Fruit fly (Drosophila melanogaster) whole organism, adult: Measurements from ENCODE around the gene CG14154.

Experiments
- CG11617 ChIP-seq: fragments of 200-800 bp; sonication (Bioruptor generic); optimal IDR thresholded peaks from 2 replicates; lab custom pipeline; 2017; ENCODE audit warnings: mild to moderate bottlenecking, missing biosample characterization, missing genetic modification reagents, missing genetic modification characterization
- CG12768 ChIP-seq: fragments of 200-800 bp; sonication (Bioruptor generic); optimal IDR thresholded peaks from 2 replicates; lab custom pipeline; 2017; ENCODE audit warnings: missing biosample characterization, missing genetic modification characterization, mild to moderate bottlenecking, moderate library complexity, missing genetic modification reagents
- CG14711 ChIP-seq: fragments of 200-800 bp; sonication (Bioruptor generic); optimal IDR thresholded peaks from 2 replicates; lab custom pipeline; 2018; ENCODE audit warnings: missing biosample characterization, mild to moderate bottlenecking, missing genetic modification characterization, moderate library complexity
- CG1620 ChIP-seq: fragments of 200-800 bp; sonication (Bioruptor generic); optimal IDR thresholded peaks from 2 replicates; lab custom pipeline; 2016; ENCODE audit warnings: missing biosample characterization, missing genetic modification characterization
- CG33017 ChIP-seq: fragments of 200-800 bp; sonication (Bioruptor generic); optimal IDR thresholded peaks from 2 replicates; lab custom pipeline; 2018; ENCODE audit warnings: missing biosample characterization, mild to moderate bottlenecking, missing genetic modification characterization, moderate library complexity
- CG5204 ChIP-seq: fragments of 200-800 bp; sonication (Bioruptor generic); optimal IDR thresholded peaks from 2 replicates; lab custom pipeline; 2016; ENCODE audit warnings: missing biosample characterization, missing genetic modification characterization
- CG7045 ChIP-seq: fragments of 200-800 bp; sonication (Bioruptor generic); optimal IDR thresholded peaks from 2 replicates; lab custom pipeline; 2017; ENCODE audit warnings: missing biosample characterization, mild to moderate bottlenecking, missing genetic modification characterization
- CG7101 ChIP-seq: fragments of 200-800 bp; sonication (Bioruptor generic); optimal IDR thresholded peaks from 2 replicates; lab custom pipeline; 2018; ENCODE audit warnings: missing biosample characterization, mild to moderate bottlenecking, missing genetic modification characterization, moderate library complexity
- Clk ChIP-seq: fragments of 200-800 bp; sonication (Bioruptor generic); optimal IDR thresholded peaks from 2 replicates; lab custom pipeline; 2017; ENCODE audit warnings: missing biosample characterization, missing genetic modification characterization
- Crg-1 ChIP-seq: fragments of 200-800 bp; sonication (Bioruptor generic); optimal IDR thresholded peaks from 2 replicates; lab custom pipeline; 2016; ENCODE audit warnings: missing biosample characterization, missing genetic modification characterization
- Hr96 ChIP-seq: fragments of 200-800 bp; sonication (Bioruptor generic); optimal IDR thresholded peaks from 2 replicates; lab custom pipeline; 2016; ENCODE audit warnings: missing biosample characterization, missing genetic modification characterization
- Mnt ChIP-seq: fragments of 200-800 bp; sonication (Bioruptor generic); optimal IDR thresholded peaks from 2 replicates; lab custom pipeline; 2016; ENCODE audit warnings: missing biosample characterization, mild to moderate bottlenecking, missing genetic modification characterization
- bab1 ChIP-seq: fragments of 200-800 bp; sonication (Bioruptor generic); optimal IDR thresholded peaks from 3 replicates; lab custom pipeline; 2019; ENCODE audit warnings: missing biosample characterization, mild to moderate bottlenecking, missing genetic modification characterization, moderate library complexity
- cic ChIP-seq: fragments of 200-800 bp; sonication (Bioruptor generic); optimal IDR thresholded peaks from 2 replicates; lab custom pipeline; 2017; ENCODE audit warnings: missing biosample characterization, mild to moderate bottlenecking, missing genetic modification characterization, moderate library complexity
- cnc ChIP-seq, 2 experiments: fragments of >200 bp; optimal IDR thresholded peaks; 2 replicates each; lab custom pipeline; 2017
- kay ChIP-seq: fragments of 200-800 bp; sonication (Bioruptor generic); peaks from one replicate; lab custom pipeline; 2016; ENCODE audit warnings: missing biosample characterization, missing genetic modification characterization, borderline replicate concordance
- ovo ChIP-seq: fragments of 200-800 bp; sonication (Bioruptor generic); optimal IDR thresholded peaks from 2 replicates; lab custom pipeline; 2016; ENCODE audit warnings: missing biosample characterization, missing genetic modification characterization
- pad ChIP-seq: fragments of 200-800 bp; sonication (Bioruptor generic); optimal IDR thresholded peaks from 3 replicates; lab custom pipeline; 2017; ENCODE audit warnings: missing biosample characterization, missing genetic modification characterization, mild to moderate bottlenecking, moderate library complexity, missing genetic modification reagents
- tj ChIP-seq: fragments of 200-800 bp; sonication (Bioruptor generic); optimal IDR thresholded peaks from 3 replicates; lab custom pipeline; 2017; ENCODE audit warnings: missing biosample characterization, mild to moderate bottlenecking, missing genetic modification characterization, moderate library complexity
- toe ChIP-seq: fragments of 200-800 bp; sonication (Bioruptor generic); optimal IDR thresholded peaks from 2 replicates; lab custom pipeline; 2016; ENCODE audit warnings: missing biosample characterization, missing genetic modification characterization

The CG14154 gene

DNA sequence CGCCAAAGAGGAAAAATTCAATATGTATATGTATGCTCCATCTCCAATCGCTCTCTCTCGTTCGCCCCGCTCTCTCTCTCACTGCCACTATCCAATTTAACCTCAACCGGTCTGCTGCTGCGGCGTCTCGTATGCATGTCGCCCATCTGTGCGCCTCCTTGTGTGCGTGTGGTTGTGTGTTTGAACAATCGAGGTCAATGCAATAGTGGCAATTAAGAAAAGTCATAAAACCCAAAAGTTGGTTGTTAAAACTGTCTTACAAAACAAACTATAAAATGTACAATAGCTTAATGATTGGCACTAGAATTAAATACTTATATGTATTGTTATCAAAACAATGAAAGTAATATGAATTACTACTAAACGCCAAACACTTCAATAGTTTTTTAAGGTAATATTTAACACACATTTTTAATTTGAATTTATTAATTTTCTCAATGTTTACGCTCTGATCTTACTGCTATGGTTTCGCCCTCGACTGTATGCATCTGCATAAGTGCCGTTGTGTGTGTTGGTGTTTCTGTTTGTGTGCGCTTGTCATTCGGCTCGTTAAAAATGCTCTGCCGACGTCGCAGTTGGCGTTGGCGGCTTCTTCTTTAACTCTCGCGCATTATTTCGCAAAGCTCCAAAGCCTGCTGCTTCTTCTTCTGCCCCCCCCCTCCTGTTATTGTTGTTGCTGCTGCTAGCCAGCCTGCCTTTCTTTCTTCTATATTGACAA is 23.9 kb downstream of the CG14154 start:
- TF ChIP-seq CG33017, result peak; percentile 98
- TF ChIP-seq pad, result peak; percentile 89
- peak; percentile 88 for TF ChIP-seq Hr96 (GFP tag; lab: Kevin White, UChicago)
- peak; percentile 84 for TF ChIP-seq Mnt
- peak; percentile 98 for TF ChIP-seq CG7045 (GFP tag; lab: Kevin White, UChicago)
- peak; percentile 97 for TF ChIP-seq CG7101 (tag; lab: Kevin White, UChicago)
- peak; percentile 90 for TF ChIP-seq cic (GFP tag; lab: Kevin White, UChicago)
- no peak for TF ChIP-seq cnc (optimal IDR thresholded peaks at IDR 0.05; lab: Kevin White, UChicago)
- TF ChIP-seq bab1, result peak; percentile 96
- peak; percentile 81 for TF ChIP-seq ovo (GFP tag; lab: Kevin White, UChicago)
- TF ChIP-seq toe (GFP tag; lab: Kevin White, UChicago), result peak; percentile 97
- TF ChIP-seq kay (GFP tag; lab: Kevin White, UChicago), result peak; percentile 85
- peak; percentile 99 for TF ChIP-seq CG11617
- peak; percentile 91 for TF ChIP-seq tj (GFP tag; lab: Kevin White, UChicago)
- TF ChIP-seq CG5204 (GFP tag; lab: Kevin White, UChicago), result no peak
- peak; percentile 88 for TF ChIP-seq Crg-1 (GFP tag; lab: Kevin White, UChicago)
- TF ChIP-seq CG14711 (tag; lab: Kevin White, UChicago), result peak; percentile 90
- peak; percentile 77 for TF ChIP-seq CG1620
- peak; percentile 98 for TF ChIP-seq CG12768
- TF ChIP-seq Clk, result peak; percentile 93

DNA sequence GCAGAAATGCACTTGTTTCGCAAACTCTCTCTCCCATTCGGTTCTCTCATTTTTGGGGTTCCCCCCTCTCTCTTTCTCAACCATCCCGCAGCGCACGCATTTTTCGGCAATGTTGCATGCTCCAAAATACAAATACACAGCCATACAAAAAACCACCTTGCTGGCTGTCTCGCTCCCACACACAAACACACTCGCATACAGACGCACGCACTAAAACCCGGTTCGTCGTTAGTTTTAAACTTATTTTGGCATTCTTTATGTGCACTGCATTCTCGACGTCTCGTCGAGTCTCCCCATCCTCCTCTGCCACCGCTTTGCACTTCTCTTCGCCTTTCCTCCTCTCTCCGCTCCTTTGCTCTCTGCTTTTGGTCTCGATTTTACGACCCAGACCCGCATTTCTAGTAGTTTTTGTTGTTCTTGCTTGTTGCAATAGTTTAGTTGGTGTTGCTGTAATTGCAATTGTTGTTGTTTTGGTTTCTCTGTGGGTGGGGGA is 24.9 kb downstream of the CG14154 start:
- no peak for TF ChIP-seq bab1
- TF ChIP-seq cic (GFP tag; lab: Kevin White, UChicago), result no peak
- TF ChIP-seq cnc (optimal IDR thresholded peaks at IDR 0.05; lab: Kevin White, UChicago), result no peak
- TF ChIP-seq CG1620, result no peak
- no peak for TF ChIP-seq Crg-1 (GFP tag; lab: Kevin White, UChicago)
- TF ChIP-seq ovo (GFP tag; lab: Kevin White, UChicago), result no peak
- TF ChIP-seq CG7101 (tag; lab: Kevin White, UChicago), result no peak
- TF ChIP-seq toe (GFP tag; lab: Kevin White, UChicago), result no peak
- no peak for TF ChIP-seq Mnt
- no peak for TF ChIP-seq Clk
- no peak for TF ChIP-seq Hr96 (GFP tag; lab: Kevin White, UChicago)
- TF ChIP-seq tj (GFP tag; lab: Kevin White, UChicago), result no peak

DNA sequence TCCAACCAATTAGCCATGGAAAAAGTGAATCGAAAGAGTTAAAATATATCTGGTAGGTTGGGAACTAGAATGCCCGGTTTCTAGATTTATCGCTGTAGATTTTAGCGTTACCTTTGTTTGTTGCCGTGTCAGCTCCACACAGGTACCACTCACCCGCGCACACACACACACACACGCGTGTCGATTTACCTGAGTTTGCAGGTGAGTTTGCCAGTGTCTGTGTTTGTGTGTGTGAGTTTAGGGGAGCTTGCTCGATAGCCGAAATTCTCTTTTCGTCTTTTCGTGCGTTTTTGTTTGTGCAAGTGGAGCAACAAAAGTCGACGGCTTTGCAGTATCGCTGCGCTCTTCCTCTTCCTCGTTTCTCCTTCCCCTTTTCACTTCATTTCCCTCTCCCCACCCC is 25.7 kb downstream of the CG14154 start:
- TF ChIP-seq tj (GFP tag; lab: Kevin White, UChicago) (peak; percentile 87), CG11617 (no peak), CG7101 (tag; lab: Kevin White, UChicago) (no peak), bab1 (no peak)

DNA sequence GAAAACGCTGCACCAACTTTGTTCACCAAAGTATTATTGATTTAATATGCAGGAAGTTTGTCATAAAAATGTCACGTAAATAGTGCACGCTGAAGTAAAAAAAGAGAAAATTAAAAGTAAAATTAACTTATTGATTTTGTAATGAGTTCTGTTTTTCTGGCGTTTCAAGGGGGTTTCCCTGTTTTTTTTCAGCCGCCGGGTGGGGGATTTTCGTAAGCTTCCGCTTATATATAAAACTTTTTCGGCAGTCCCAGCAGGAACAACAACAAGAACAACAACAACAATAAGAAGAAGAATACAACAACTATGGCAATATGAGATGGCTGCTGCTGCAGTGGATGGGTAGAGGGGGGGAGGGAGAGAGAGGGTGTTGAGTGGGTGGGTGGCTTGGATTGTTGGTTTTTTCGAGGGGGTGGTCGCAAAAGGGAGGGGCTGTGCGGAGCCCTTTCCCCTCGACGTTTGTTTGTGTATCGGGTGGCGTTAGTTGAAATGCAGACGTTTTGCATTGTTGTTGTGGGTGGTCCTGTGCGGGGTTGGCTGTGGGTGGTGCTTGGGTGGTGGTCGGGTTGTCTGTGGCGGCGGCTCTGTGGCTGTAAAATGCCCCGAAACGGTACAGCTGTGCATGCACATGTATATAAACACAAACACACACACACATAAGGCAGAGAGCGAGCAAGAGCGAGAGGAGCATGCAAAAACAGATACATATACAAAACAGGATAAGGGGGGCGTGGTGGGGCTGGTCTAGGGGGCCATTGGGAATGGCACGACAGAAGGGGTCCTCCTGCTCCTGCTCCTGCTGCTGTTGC is 28.1 kb downstream of the CG14154 start:
- TF ChIP-seq kay (GFP tag; lab: Kevin White, UChicago) (peak; percentile 90), CG7045 (GFP tag; lab: Kevin White, UChicago) (no peak), CG5204 (GFP tag; lab: Kevin White, UChicago) (no peak)

DNA sequence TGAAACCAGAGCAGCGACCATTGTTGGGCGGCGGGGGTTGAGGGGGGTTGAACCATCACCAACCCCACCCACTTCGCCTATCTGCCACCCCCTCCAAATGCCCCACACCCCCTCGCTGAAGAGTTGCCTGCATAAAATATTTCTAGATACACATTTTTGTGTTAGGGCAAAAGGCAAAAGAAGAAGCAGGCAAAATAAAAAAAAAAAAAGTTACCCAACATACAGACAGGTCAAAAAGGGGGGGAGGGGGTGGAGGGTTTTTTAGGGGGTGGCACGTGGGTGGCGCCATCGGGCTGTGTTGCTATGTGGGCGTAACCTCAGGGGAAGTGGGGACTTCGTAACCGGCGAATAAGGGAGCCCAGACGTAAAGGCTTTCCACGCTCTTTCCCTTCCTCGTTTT is 30.9 kb downstream of the CG14154 start:
- TF ChIP-seq CG7101 (tag; lab: Kevin White, UChicago) (no peak), CG14711 (tag; lab: Kevin White, UChicago) (no peak), cic (GFP tag; lab: Kevin White, UChicago) (no peak), CG33017 (no peak), CG12768 (no peak), cnc (optimal IDR thresholded peaks at IDR 0.05; lab: Kevin White, UChicago) (no peak), bab1 (no peak), ovo (GFP tag; lab: Kevin White, UChicago) (no peak), Clk (no peak), CG5204 (GFP tag; lab: Kevin White, UChicago) (no peak), CG11617 (no peak), kay (GFP tag; lab: Kevin White, UChicago) (no peak), Crg-1 (GFP tag; lab: Kevin White, UChicago) (no peak), tj (GFP tag; lab: Kevin White, UChicago) (no peak), pad (no peak)

DNA sequence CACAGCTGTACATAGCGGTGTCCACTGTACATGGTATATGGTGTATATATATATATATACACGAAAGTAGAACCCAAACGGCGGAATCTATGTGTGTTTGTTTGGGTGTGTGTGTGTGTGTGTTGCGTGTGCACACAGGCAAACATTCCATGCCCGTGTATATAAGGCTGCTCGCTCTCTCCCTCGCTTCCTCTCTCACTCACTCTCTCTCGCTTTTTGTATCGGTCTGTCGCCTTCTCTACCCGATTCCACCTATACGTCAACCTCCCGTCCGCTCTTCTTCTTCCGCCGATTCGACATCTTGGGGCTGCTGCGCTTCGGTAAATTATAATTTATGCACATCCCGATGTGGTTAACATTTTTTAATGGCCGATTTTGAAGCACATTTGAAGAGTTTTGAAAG is 32.5 kb downstream of the CG14154 start:
- TF ChIP-seq toe (GFP tag; lab: Kevin White, UChicago), result no peak
- TF ChIP-seq Clk, result no peak
- TF ChIP-seq CG33017, result no peak
- TF ChIP-seq cnc (optimal IDR thresholded peaks at IDR 0.05; lab: Kevin White, UChicago), result no peak
- TF ChIP-seq Crg-1 (GFP tag; lab: Kevin White, UChicago), result no peak
